Fruit fly (Drosophila melanogaster) whole organism, embryonic: ENCODE data around the gene CG9107.

Source experiments
- CG11723 ChIP-seq: fragments of 200-800 bp; sonication (Bioruptor generic); optimal IDR thresholded peaks from 2 replicates; lab custom pipeline; 2017; ENCODE audit warnings: missing biosample characterization, mild to moderate bottlenecking, missing genetic modification characterization
- CG12071 ChIP-seq: fragments of 200-800 bp; sonication (Bioruptor generic); optimal IDR thresholded peaks from 3 replicates; lab custom pipeline; 2018; ENCODE audit warnings: missing biosample characterization, mild to moderate bottlenecking, missing genetic modification characterization
- CG12299 ChIP-seq: fragments of 200-800 bp; sonication (Bioruptor generic); optimal IDR thresholded peaks from 2 replicates; lab custom pipeline; 2018; ENCODE audit warnings: missing biosample characterization, mild to moderate bottlenecking, missing genetic modification characterization
- CG12391 ChIP-seq: fragments of 200-800 bp; sonication (Bioruptor generic); optimal IDR thresholded peaks from 3 replicates; lab custom pipeline; 2018; ENCODE audit warnings: missing biosample characterization, mild to moderate bottlenecking, missing genetic modification characterization, moderate library complexity
- CG12942 ChIP-seq: fragments of 200-800 bp; sonication (Bioruptor generic); optimal IDR thresholded peaks from 3 replicates; lab custom pipeline; 2016; ENCODE audit warnings: missing biosample characterization, missing genetic modification characterization
- CG15601 ChIP-seq: fragments of 200-800 bp; sonication (Bioruptor generic); optimal IDR thresholded peaks from 3 replicates; lab custom pipeline; 2019; ENCODE audit warnings: missing biosample characterization, mild to moderate bottlenecking, missing genetic modification characterization, moderate library complexity
- CG1603 ChIP-seq: fragments of 200-800 bp; sonication (Bioruptor generic); optimal IDR thresholded peaks from 2 replicates; lab custom pipeline; 2019; ENCODE audit warnings: missing biosample characterization, mild to moderate bottlenecking, missing genetic modification characterization, moderate library complexity
- CG16863 ChIP-seq: fragments of 200-800 bp; sonication (Bioruptor generic); optimal IDR thresholded peaks from 3 replicates; lab custom pipeline; 2016; ENCODE audit warnings: missing biosample characterization, missing genetic modification characterization
- CG1792 ChIP-seq: fragments of 200-800 bp; sonication (Bioruptor generic); optimal IDR thresholded peaks from 2 replicates; lab custom pipeline; 2016; ENCODE audit warnings: missing biosample characterization, missing genetic modification characterization
- CG18764 ChIP-seq: fragments of 200-800 bp; sonication (Bioruptor generic); optimal IDR thresholded peaks from 3 replicates; lab custom pipeline; 2016; ENCODE audit warnings: missing biosample characterization, missing genetic modification characterization
- CG2712 ChIP-seq: fragments of 200-800 bp; optimal IDR thresholded peaks from 3 replicates; lab custom pipeline; 2019; ENCODE audit warnings: missing biosample characterization, mild to moderate bottlenecking, missing genetic modification characterization, moderate library complexity
- CG30020 ChIP-seq: fragments of 200-800 bp; optimal IDR thresholded peaks from 2 replicates; lab custom pipeline; 2019; ENCODE audit warnings: missing biosample characterization, mild to moderate bottlenecking, missing genetic modification characterization, moderate library complexity
- CG4730 ChIP-seq: fragments of 200-800 bp; sonication (Bioruptor generic); IDR thresholded peaks from 2 replicates; pipeline ENCODE4 v1.3.6; 2022; ENCODE audit warnings: missing biosample characterization, missing genetic modification characterization
- CG4854 ChIP-seq: fragments of 200-800 bp; sonication (Bioruptor generic); optimal IDR thresholded peaks from 2 replicates; lab custom pipeline; 2016; ENCODE audit warnings: missing biosample characterization, missing genetic modification characterization, inconsistent platforms
- CG7745 ChIP-seq: fragments of 200-800 bp; sonication (Bioruptor generic); optimal IDR thresholded peaks from 2 replicates; lab custom pipeline; 2018; ENCODE audit warnings: missing biosample characterization, mild to moderate bottlenecking, missing genetic modification characterization, moderate library complexity
- CG8281 ChIP-seq: fragments of 200-800 bp; sonication (Bioruptor generic); optimal IDR thresholded peaks from 2 replicates; lab custom pipeline; 2018; ENCODE audit warnings: missing biosample characterization, mild to moderate bottlenecking, missing genetic modification characterization, moderate library complexity
- CG8388 ChIP-seq: fragments of 200-800 bp; sonication (Bioruptor generic); optimal IDR thresholded peaks from 2 replicates; lab custom pipeline; 2019; ENCODE audit warnings: missing biosample characterization, mild to moderate bottlenecking, missing genetic modification characterization, moderate library complexity
- CG9215 ChIP-seq: fragments of 200-800 bp; sonication (Bioruptor generic); IDR thresholded peaks from 2 replicates; pipeline ENCODE4 v1.3.6; 2022; ENCODE audit warnings: missing biosample characterization, missing genetic modification characterization
- Chrac-16 ChIP-seq: fragments of 200-800 bp; sonication (Bioruptor generic); optimal IDR thresholded peaks from 3 replicates; lab custom pipeline; 2016; ENCODE audit warnings: missing biosample characterization, missing genetic modification characterization
- Dip2 ChIP-seq: fragments of 200-800 bp; sonication (Bioruptor generic); IDR thresholded peaks from 2 replicates; pipeline ENCODE4 v1.3.6; 2022; ENCODE audit warnings: missing biosample characterization, missing genetic modification characterization
- Fer3 ChIP-seq: fragments of 200-800 bp; sonication (Bioruptor generic); optimal IDR thresholded peaks from 2 replicates; lab custom pipeline; 2018; ENCODE audit warnings: missing biosample characterization, mild to moderate bottlenecking, missing genetic modification characterization, moderate library complexity
- Lpt ChIP-seq: fragments of >200 bp; optimal IDR thresholded peaks from 2 replicates; lab custom pipeline; 2018; ENCODE audit warnings: missing biosample characterization, missing genetic modification characterization
- MTF-1 ChIP-seq: fragments of 200-800 bp; sonication (Bioruptor generic); optimal IDR thresholded peaks from 2 replicates; lab custom pipeline; 2018; ENCODE audit warnings: missing biosample characterization, mild to moderate bottlenecking, missing genetic modification characterization, borderline replicate concordance
- Neu2 ChIP-seq: fragments of 200-800 bp; sonication (Bioruptor generic); optimal IDR thresholded peaks from 3 replicates; lab custom pipeline; 2016; ENCODE audit warnings: missing biosample characterization, missing genetic modification characterization, borderline replicate concordance
- Nf-YC ChIP-seq: fragments of 200-800 bp; optimal IDR thresholded peaks from 3 replicates; lab custom pipeline; 2019; ENCODE audit warnings: missing biosample characterization, mild to moderate bottlenecking, missing genetic modification characterization, moderate library complexity
- NfI ChIP-seq: fragments of 200-800 bp; sonication (Bioruptor generic); optimal IDR thresholded peaks from 3 replicates; lab custom pipeline; 2018; ENCODE audit warnings: missing biosample characterization, mild to moderate bottlenecking, missing genetic modification characterization, moderate library complexity
- Rfx ChIP-seq: fragments of 200-800 bp; sonication (Bioruptor generic); IDR thresholded peaks from 2 replicates; pipeline ENCODE4 v1.3.6; 2022; ENCODE audit warnings: missing biosample characterization, missing genetic modification characterization
- Scr ChIP-seq: fragments of 200-800 bp; sonication (Bioruptor generic); IDR thresholded peaks from 2 replicates; pipeline ENCODE4 v1.3.6; 2022; ENCODE audit warnings: missing biosample characterization, missing genetic modification characterization; ENCODE audit not compliant: partially characterized antibody
- Side ChIP-seq: fragments of 200-800 bp; sonication (Bioruptor generic); optimal IDR thresholded peaks from 2 replicates; lab custom pipeline; 2016; ENCODE audit warnings: missing biosample characterization, missing genetic modification characterization
- Vsx1 ChIP-seq: fragments of 200-800 bp; sonication (Bioruptor generic); optimal IDR thresholded peaks from 2 replicates; lab custom pipeline; 2017; ENCODE audit warnings: missing biosample characterization, mild to moderate bottlenecking, missing genetic modification characterization, missing genetic modification reagents
- Xrp1 ChIP-seq: fragments of 200-800 bp; sonication (Bioruptor generic); IDR thresholded peaks from 2 replicates; pipeline ENCODE4 v1.3.6; 2022; ENCODE audit warnings: missing biosample characterization, missing genetic modification characterization
- ap ChIP-seq: fragments of 200-800 bp; sonication (Bioruptor generic); IDR thresholded peaks from 2 replicates; pipeline ENCODE4 v1.3.6; 2022; ENCODE audit warnings: missing biosample characterization, missing genetic modification characterization
- bbx ChIP-seq: fragments of 200-800 bp; sonication (Bioruptor generic); IDR thresholded peaks from 2 replicates; pipeline ENCODE4 v1.3.6; 2022; ENCODE audit warnings: missing biosample characterization, missing genetic modification characterization; ENCODE audit not compliant: partially characterized antibody
- caup ChIP-seq: fragments of 200-800 bp; sonication (Bioruptor generic); optimal IDR thresholded peaks from 3 replicates; lab custom pipeline; 2017; ENCODE audit warnings: missing biosample characterization, mild to moderate bottlenecking, missing genetic modification characterization, moderate library complexity; ENCODE audit not compliant: severe bottlenecking
- cwo ChIP-seq: fragments of 200-800 bp; sonication (Bioruptor generic); optimal IDR thresholded peaks from 3 replicates; lab custom pipeline; 2017; ENCODE audit warnings: missing biosample characterization, missing genetic modification characterization, mild to moderate bottlenecking, moderate library complexity, missing genetic modification reagents
- her ChIP-seq: fragments of 200-800 bp; sonication (Bioruptor generic); optimal IDR thresholded peaks from 2 replicates; lab custom pipeline; 2016; ENCODE audit warnings: missing biosample characterization, missing genetic modification characterization
- kay ChIP-seq: fragments of 200-800 bp; sonication (Bioruptor generic); optimal IDR thresholded peaks from 2 replicates; lab custom pipeline; 2016; ENCODE audit warnings: missing biosample characterization, missing genetic modification characterization
- kni ChIP-seq: fragments of 200-800 bp; sonication (Bioruptor generic); optimal IDR thresholded peaks from 3 replicates; lab custom pipeline; 2017; ENCODE audit warnings: mild to moderate bottlenecking, missing biosample characterization, missing genetic modification reagents, missing genetic modification characterization
- mld ChIP-seq: fragments of 200-800 bp; sonication (Bioruptor generic); IDR thresholded peaks from 3 replicates; pipeline ENCODE4 v1.3.6; 2022; ENCODE audit warnings: missing biosample characterization, missing genetic modification characterization; ENCODE audit not compliant: partially characterized antibody
- pb ChIP-seq: fragments of 200-800 bp; sonication (Bioruptor generic); optimal IDR thresholded peaks from 3 replicates; lab custom pipeline; 2016; ENCODE audit warnings: missing biosample characterization, missing genetic modification characterization
- pita ChIP-seq: fragments of 200-800 bp; sonication (Bioruptor generic); optimal IDR thresholded peaks from 2 replicates; lab custom pipeline; 2017; ENCODE audit warnings: missing biosample characterization, mild to moderate bottlenecking, missing genetic modification characterization
- shn ChIP-seq: fragments of 200-800 bp; sonication (Bioruptor generic); optimal IDR thresholded peaks from 3 replicates; lab custom pipeline; 2016; ENCODE audit warnings: missing biosample characterization, missing genetic modification characterization
- sim ChIP-seq: fragments of 200-800 bp; sonication (Bioruptor generic); IDR thresholded peaks from 2 replicates; pipeline ENCODE4 v1.3.6; 2022; ENCODE audit warnings: missing biosample characterization, missing genetic modification characterization
- sima ChIP-seq: fragments of 200-800 bp; sonication (Bioruptor generic); optimal IDR thresholded peaks from 2 replicates; lab custom pipeline; 2016; ENCODE audit warnings: missing biosample characterization, missing genetic modification characterization
- slou ChIP-seq: fragments of 200-800 bp; sonication (Bioruptor generic); optimal IDR thresholded peaks from 3 replicates; lab custom pipeline; 2016; ENCODE audit warnings: missing biosample characterization, missing genetic modification characterization
- sob ChIP-seq: fragments of 200-800 bp; sonication (Bioruptor generic); IDR thresholded peaks from 2 replicates; pipeline ENCODE4 v1.3.6; 2022; ENCODE audit warnings: missing biosample characterization, missing genetic modification characterization
- tio ChIP-seq: fragments of 200-800 bp; sonication (Bioruptor generic); optimal IDR thresholded peaks from 2 replicates; lab custom pipeline; 2017; ENCODE audit warnings: missing biosample characterization, missing genetic modification characterization, inconsistent platforms
- trem ChIP-seq: fragments of 200-800 bp; optimal IDR thresholded peaks from 3 replicates; lab custom pipeline; 2019; ENCODE audit warnings: missing biosample characterization, mild to moderate bottlenecking, missing genetic modification characterization, moderate library complexity
- wor ChIP-seq: fragments of 200-800 bp; sonication (Bioruptor generic); IDR thresholded peaks from 2 replicates; pipeline ENCODE4 v1.3.6; 2022; ENCODE audit warnings: missing biosample characterization, missing genetic modification characterization
- zfh2 ChIP-seq: fragments of 200-800 bp; sonication (Bioruptor generic); optimal IDR thresholded peaks from 2 replicates; lab custom pipeline; 2016; ENCODE audit warnings: missing biosample characterization, missing genetic modification characterization

Gene CG9107

dm6 chr2L:6065823-6066222 lies 41.5 kb upstream of the CG9107 start, which contains the start of the genes Fbw5 and CG9147 (continued):
- TF ChIP-seq NfI: peak; percentile 100
- TF ChIP-seq mld (GFP tag; lab: Robert Waterston, UW): 0 out of 3 replicates have a peak, but pooled peaks have one; percentile 33
- no peak for TF ChIP-seq pita (GFP tag; lab: Kevin White, UChicago)
- peak; percentile 98 for TF ChIP-seq Vsx1 (GFP tag; lab: Kevin White, UChicago)
- peak; percentile 99 for TF ChIP-seq shn (GFP tag; lab: Kevin White, UChicago)
- peak; percentile 99 for TF ChIP-seq CG4730 (GFP tag; lab: Robert Waterston, UW)
- peak; percentile 98 for TF ChIP-seq CG18764 (GFP tag; lab: Kevin White, UChicago)
- TF ChIP-seq sim (GFP tag; lab: Robert Waterston, UW): peak; percentile 99
- peak; percentile 97 for TF ChIP-seq CG7745
- TF ChIP-seq Nf-YC: peak; percentile 88
- TF ChIP-seq CG9215: peak; percentile 96
- peak; percentile 70 for TF ChIP-seq bbx
- peak; percentile 100 for TF ChIP-seq sob
- peak; percentile 97 for TF ChIP-seq cwo
- peak; percentile 99 for TF ChIP-seq zfh2
- peak; percentile 54 for TF ChIP-seq Dip2 (GFP tag; lab: Robert Waterston, UW)
- TF ChIP-seq CG12942 (GFP tag; lab: Kevin White, UChicago): peak; percentile 100
- peak; percentile 100 for TF ChIP-seq Chrac-16
- peak; percentile 51; the same call in 1 of the 2 replicates for TF ChIP-seq Scr (GFP tag; lab: Robert Waterston, UW)
- peak; percentile 100 for TF ChIP-seq Rfx (GFP tag; lab: Robert Waterston, UW)
- peak; percentile 97 for TF ChIP-seq MTF-1
- peak; percentile 98 for TF ChIP-seq Neu2
- peak; percentile 99 for TF ChIP-seq slou (GFP tag; lab: Kevin White, UChicago)
- TF ChIP-seq tio (GFP tag; lab: Kevin White, UChicago): peak; percentile 100
- TF ChIP-seq wor (GFP tag; lab: Robert Waterston, UW): peak; percentile 99
- peak; percentile 98 for TF ChIP-seq CG12071
- peak; percentile 99 for TF ChIP-seq CG2712 (tag; lab: Kevin White, UChicago)
- TF ChIP-seq CG1792 (GFP tag; lab: Kevin White, UChicago): peak; percentile 99
- TF ChIP-seq caup: peak; percentile 99
- TF ChIP-seq CG12299: peak; percentile 99
- peak; percentile 99 for TF ChIP-seq Fer3 (tag; lab: Kevin White, UChicago)
- peak; percentile 70 for TF ChIP-seq kni
- peak; percentile 99 for TF ChIP-seq ap (GFP tag; lab: Robert Waterston, UW)
- TF ChIP-seq CG8388 (GFP tag; lab: Kevin White, UChicago): peak; percentile 99
- peak; percentile 99 for TF ChIP-seq CG11723
- peak; percentile 97 for TF ChIP-seq trem (tag; lab: Kevin White, UChicago)
- peak; percentile 100 for TF ChIP-seq CG4854 (GFP tag; lab: Kevin White, UChicago)
- peak; percentile 99 for TF ChIP-seq CG15601 (tag; lab: Kevin White, UChicago)
- peak; percentile 99 for TF ChIP-seq CG16863
- peak; percentile 99 for TF ChIP-seq sima (GFP tag; lab: Kevin White, UChicago)
- peak; percentile 94 for TF ChIP-seq CG8281 (tag; lab: Kevin White, UChicago)
- TF ChIP-seq CG30020 (tag; lab: Kevin White, UChicago): peak; percentile 92
- TF ChIP-seq kay: peak; percentile 99
- TF ChIP-seq her (GFP tag; lab: Kevin White, UChicago): peak; percentile 98
- no peak for TF ChIP-seq Lpt (GFP tag; lab: Kevin White, UChicago)
- peak; percentile 100 for TF ChIP-seq CG12391 (tag; lab: Kevin White, UChicago)
- peak; percentile 100 for TF ChIP-seq Side (GFP tag; lab: Kevin White, UChicago)
- TF ChIP-seq Xrp1 (GFP tag; lab: Robert Waterston, UW): peak; percentile 100
- peak; percentile 99 for TF ChIP-seq CG1603 (tag; lab: Kevin White, UChicago)
- peak; percentile 99 for TF ChIP-seq pb (GFP tag; lab: Kevin White, UChicago)
